Fruit fly (Drosophila melanogaster): ENCODE measurements around the gene CG12229.
A peak's percentile ranks its signal among the peaks of the same experiment; 100 is the strongest.

CG12229 gene

dm6 chr3L:17425132-17425713 is 11.0 kb downstream of the CG12229 start, which contains the start of the genes Sec3 and COX7B (continued):
- peak; percentile 30 for TF ChIP-seq Antp (GFP tag; optimal IDR thresholded peaks at IDR 0.05)
- TF ChIP-seq zfh1 (GFP tag; IDR thresholded peaks at IDR 0.05): peak; percentile 47; the same call in 1 of the 3 replicates
- peak; percentile 17 for TF ChIP-seq ewg (GFP tag; optimal IDR thresholded peaks at IDR 0.05)
- TF ChIP-seq CG14965 (GFP tag; optimal IDR thresholded peaks at IDR 0.05; ENCODE audit: borderline replicate concordance): no peak
- no peak for TF ChIP-seq crol (GFP tag; IDR thresholded peaks at IDR 0.05)
- peak; percentile 47 for TF ChIP-seq tx (GFP tag; optimal IDR thresholded peaks at IDR 0.05)
- TF ChIP-seq CG16779 (GFP tag; IDR thresholded peaks at IDR 0.05): no peak
- TF ChIP-seq CG31388 (GFP tag; optimal IDR thresholded peaks at IDR 0.05): no peak
- no peak for TF ChIP-seq CG1832 (GFP tag; optimal IDR thresholded peaks at IDR 0.05)
- no peak for TF ChIP-seq NK7.1 (GFP tag; optimal IDR thresholded peaks at IDR 0.05)
- TF ChIP-seq CG1024 (GFP tag; IDR thresholded peaks at IDR 0.05): no peak
- peak; percentile 25 for TF ChIP-seq cwo (GFP tag; optimal IDR thresholded peaks at IDR 0.05)
- no peak for TF ChIP-seq Neu2 (GFP tag; optimal IDR thresholded peaks at IDR 0.05; ENCODE audit: borderline replicate concordance)
- peak; percentile 77 for TF ChIP-seq grau (tag; optimal IDR thresholded peaks at IDR 0.05)
- TF ChIP-seq mam (GFP tag; optimal IDR thresholded peaks at IDR 0.05): peak; percentile 65
- peak; percentile 53 for TF ChIP-seq Bteb2 (GFP tag; optimal IDR thresholded peaks at IDR 0.05)
- no peak for TF ChIP-seq CG14014 (GFP tag; IDR thresholded peaks at IDR 0.05)
- no peak for TF ChIP-seq fu2 (GFP tag; optimal IDR thresholded peaks at IDR 0.05)
- peak; percentile 64 for TF ChIP-seq oc (tag; optimal IDR thresholded peaks at IDR 0.05)
- no peak for TF ChIP-seq CG2875 (GFP tag; optimal IDR thresholded peaks at IDR 0.05)
- peak; percentile 22 for TF ChIP-seq CG11723 (GFP tag; optimal IDR thresholded peaks at IDR 0.05)
- peak; percentile 53; the same call in 1 of the 3 replicates for TF ChIP-seq C15 (GFP tag; IDR thresholded peaks at IDR 0.05)
- no peak for TF ChIP-seq CG5180 (GFP tag; optimal IDR thresholded peaks at IDR 0.05)
- TF ChIP-seq CG13123 (GFP tag; optimal IDR thresholded peaks at IDR 0.05): peak; percentile 46
- TF ChIP-seq CG8359 (GFP tag; optimal IDR thresholded peaks at IDR 0.05; ENCODE audit: borderline replicate concordance): no peak
- no peak for TF ChIP-seq sc (optimal IDR thresholded peaks at IDR 0.05)
- TF ChIP-seq sc (GFP tag; optimal IDR thresholded peaks at IDR 0.05): no peak
- peak; percentile 95 for TF ChIP-seq CG16813 (GFP tag; IDR thresholded peaks at IDR 0.05; ENCODE audit: partially characterized antibody)
- peak; percentile 78 for TF ChIP-seq phol (tag; optimal IDR thresholded peaks at IDR 0.05)
- peak; percentile 87 for TF ChIP-seq pzg (GFP tag; optimal IDR thresholded peaks at IDR 0.05)
- no peak for TF ChIP-seq pros (GFP tag; optimal IDR thresholded peaks at IDR 0.05)
- TF ChIP-seq al (GFP tag; IDR thresholded peaks at IDR 0.05): peak; percentile 41; the same call in 1 of the 2 replicates
- peak; percentile 16; the same call in 1 of the 2 replicates for TF ChIP-seq ara (GFP tag; IDR thresholded peaks at IDR 0.05)
- TF ChIP-seq Med (GFP tag): peak; percentile 93
- TF ChIP-seq CG14667 (GFP tag; IDR thresholded peaks at IDR 0.05): no peak
- no peak for TF ChIP-seq CG8281 (tag; optimal IDR thresholded peaks at IDR 0.05)
- peak; percentile 65 for TF ChIP-seq CG13894 (tag; optimal IDR thresholded peaks at IDR 0.05)
- peak; percentile 63; the same call in 1 of the 2 replicates for TF ChIP-seq CG7372 (GFP tag; IDR thresholded peaks at IDR 0.05)
- TF ChIP-seq gcm (GFP tag; optimal IDR thresholded peaks at IDR 0.05): peak; percentile 42
- no peak for TF ChIP-seq B-H1 (GFP tag; IDR thresholded peaks at IDR 0.05)
- no peak for TF ChIP-seq CG6254 (GFP tag; optimal IDR thresholded peaks at IDR 0.05)
- TF ChIP-seq Sin3A (optimal IDR thresholded peaks at IDR 0.05): peak; percentile 77
- peak; percentile 80 for TF ChIP-seq Xrp1 (GFP tag; IDR thresholded peaks at IDR 0.05)
- TF ChIP-seq CG17802 (tag; optimal IDR thresholded peaks at IDR 0.05): no peak
- TF ChIP-seq cato (GFP tag; optimal IDR thresholded peaks at IDR 0.05; ENCODE audit: borderline replicate concordance): peak; percentile 32
- TF ChIP-seq gcm2 (GFP tag; optimal IDR thresholded peaks at IDR 0.05): peak; percentile 14
- no peak for TF ChIP-seq jigr1 (GFP tag; IDR thresholded peaks at IDR 0.05)
- peak; percentile 77 for TF ChIP-seq slbo (GFP tag; IDR thresholded peaks at IDR 0.05)
- peak; percentile 57 for TF ChIP-seq CG17359 (tag; optimal IDR thresholded peaks at IDR 0.05)
- TF ChIP-seq CG13296 (GFP tag; optimal IDR thresholded peaks at IDR 0.05): peak; percentile 55
